Worm (Caenorhabditis elegans): Measurements from ENCODE around the gene rrf-3.

ce11 chrII:8131413-8131966 is 30.8 kb upstream of the rrf-3 start:
- TF ChIP-seq nhr-12 (tag; optimal IDR thresholded peaks at IDR 0.05) (no peak), unc-39 (tag; optimal IDR thresholded peaks at IDR 0.05) (no peak), lsy-2 (tag; optimal IDR thresholded peaks at IDR 0.05) (no peak), pha-4 (tag; optimal IDR thresholded peaks at IDR 0.05) (no peak), unc-120 (tag; optimal IDR thresholded peaks at IDR 0.05; ENCODE audit: poor library complexity, severe bottlenecking) (no peak), ztf-11 (tag; optimal IDR thresholded peaks at IDR 0.05) (no peak), nhr-2 (tag; optimal IDR thresholded peaks at IDR 0.05) (no peak), nhr-237 (tag; optimal IDR thresholded peaks at IDR 0.05) (no peak), ceh-39 (tag; optimal IDR thresholded peaks at IDR 0.05) (no peak), unc-62 (GFP tag; optimal IDR thresholded peaks at IDR 0.05) (no peak), tbx-8 (GFP tag; optimal IDR thresholded peaks at IDR 0.05) (no peak)
